Worm (Caenorhabditis elegans): ENCODE measurements around the gene Y45F3A.9.

Gene Y45F3A.9

DNA sequence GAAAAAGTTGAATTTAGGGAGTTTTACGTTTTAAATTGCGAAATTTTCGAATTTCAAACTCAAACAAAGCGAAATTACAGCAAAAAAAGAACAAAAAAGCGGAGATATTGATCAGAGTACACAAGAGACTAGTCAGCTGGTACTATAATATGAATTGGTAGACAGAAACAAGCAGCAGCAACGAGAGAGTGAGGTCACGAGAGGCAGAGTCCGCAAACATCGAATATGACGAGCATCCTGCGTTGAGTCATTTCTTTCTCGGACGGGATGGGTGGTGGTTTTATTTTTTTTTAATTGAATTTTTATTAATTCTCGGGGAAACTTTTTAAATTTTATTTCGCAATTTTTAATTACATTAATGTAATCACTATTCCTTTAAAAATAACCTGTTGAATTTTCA lies 4.7 kb upstream of the Y45F3A.9 start (continued):
- no peak for TF ChIP-seq Y95B8A.8 (GFP tag; IDR thresholded peaks at IDR 0.05)
- TF ChIP-seq F37B4.10 (GFP tag; IDR thresholded peaks at IDR 0.05) = no peak
- TF ChIP-seq F39B2.1 (GFP tag; IDR thresholded peaks at IDR 0.05) = no peak
- TF ChIP-seq mxl-1 (tag; optimal IDR thresholded peaks at IDR 0.05) = no peak
- no peak for TF ChIP-seq efl-1 (GFP tag; optimal IDR thresholded peaks at IDR 0.05)
- no peak for TF ChIP-seq snpc-1.1 (tag; optimal IDR thresholded peaks at IDR 0.05; ENCODE audit: insufficient read depth)
- TF ChIP-seq lin-54 (GFP tag; optimal IDR thresholded peaks at IDR 0.05) = peak; percentile 28
- TF ChIP-seq rcor-1 (GFP tag; IDR thresholded peaks at IDR 0.05) = peak; percentile 7; the same call in 1 of the 2 replicates
- TF ChIP-seq sea-2 (GFP tag; IDR thresholded peaks at IDR 0.05) = no peak
- no peak for TF ChIP-seq F55B11.4 (tag; optimal IDR thresholded peaks at IDR 0.05; ENCODE audit: borderline replicate concordance, insufficient read depth)
- no peak for TF ChIP-seq nfya-2 (GFP tag; IDR thresholded peaks at IDR 0.05)
- no peak for TF ChIP-seq hmg-20 (GFP tag; IDR thresholded peaks at IDR 0.05)
- TF ChIP-seq F52B5.7 (tag; optimal IDR thresholded peaks at IDR 0.05) = no peak
- no peak for TF ChIP-seq ZK185.1 (tag; optimal IDR thresholded peaks at IDR 0.05; ENCODE audit: poor library complexity, severe bottlenecking)
- no peak for TF ChIP-seq F57C9.4 (tag; optimal IDR thresholded peaks at IDR 0.05)
- TF ChIP-seq C06A6.2 (GFP tag; conservative IDR thresholded peaks at IDR 0.05) = no peak
- 0 out of 2 replicates have a peak, but pooled peaks have one; percentile 28 for TF ChIP-seq B0336.3 (GFP tag; IDR thresholded peaks at IDR 0.05)
- no peak for TF ChIP-seq B0035.1 (tag; optimal IDR thresholded peaks at IDR 0.05)
- no peak for TF ChIP-seq nhr-90 (tag; optimal IDR thresholded peaks at IDR 0.05)
- no peak for TF ChIP-seq B0261.1 (tag; optimal IDR thresholded peaks at IDR 0.05)
- peak; percentile 70 for TF ChIP-seq mcd-1 (GFP tag; IDR thresholded peaks at IDR 0.05)
- TF ChIP-seq D2030.7 (GFP tag; IDR thresholded peaks at IDR 0.05) = no peak
- no peak for TF ChIP-seq him-1 (tag; optimal IDR thresholded peaks at IDR 0.05)
- TF ChIP-seq dpl-1 (GFP tag; optimal IDR thresholded peaks at IDR 0.05) = no peak
- TF ChIP-seq ama-1 (optimal IDR thresholded peaks at IDR 0.05) = no peak
- no peak for TF ChIP-seq ama-1 (GFP tag; optimal IDR thresholded peaks at IDR 0.05)
- TF ChIP-seq sptf-2 (GFP tag; optimal IDR thresholded peaks at IDR 0.05) = no peak
- TF ChIP-seq die-1 (tag; optimal IDR thresholded peaks at IDR 0.05) = no peak
- TF ChIP-seq madf-8 (GFP tag; conservative IDR thresholded peaks at IDR 0.05) = no peak
- no peak for TF ChIP-seq ceh-79 (tag; optimal IDR thresholded peaks at IDR 0.05)
- no peak for TF ChIP-seq F22D6.2 (tag; optimal IDR thresholded peaks at IDR 0.05)
- TF ChIP-seq ccch-3 (GFP tag; optimal IDR thresholded peaks at IDR 0.05) = no peak
- TF ChIP-seq egrh-3 (GFP tag; IDR thresholded peaks at IDR 0.05) = no peak
- no peak for TF ChIP-seq tbx-9 (tag; optimal IDR thresholded peaks at IDR 0.05; ENCODE audit: borderline replicate concordance)
- no peak for TF ChIP-seq dox-1 (GFP tag; IDR thresholded peaks at IDR 0.05)
- no peak for TF ChIP-seq dpff-1 (tag; optimal IDR thresholded peaks at IDR 0.05)
- peak; percentile 56 for TF ChIP-seq lin-40 (tag; optimal IDR thresholded peaks at IDR 0.05)
- no peak for TF ChIP-seq ztf-3 (GFP tag; optimal IDR thresholded peaks at IDR 0.05)
- no peak for TF ChIP-seq nfya-1 (tag; optimal IDR thresholded peaks at IDR 0.05; ENCODE audit: borderline replicate concordance, insufficient read depth)
- TF ChIP-seq let-526 (GFP tag; IDR thresholded peaks at IDR 0.05) = no peak
- no peak for TF ChIP-seq ztf-6 (GFP tag; IDR thresholded peaks at IDR 0.05)
- TF ChIP-seq hrde-1 (tag; optimal IDR thresholded peaks at IDR 0.05; ENCODE audit: borderline replicate concordance) = no peak
- TF ChIP-seq tbp1 (GFP tag; optimal IDR thresholded peaks at IDR 0.05) = peak; percentile 1
- no peak for TF ChIP-seq atf-7 (tag; optimal IDR thresholded peaks at IDR 0.05)
- no peak for TF ChIP-seq egl-18 (GFP tag; IDR thresholded peaks at IDR 0.05)
- no peak for TF ChIP-seq sdz-38 (tag; optimal IDR thresholded peaks at IDR 0.05)
- no peak for TF ChIP-seq cebp-2 (GFP tag; IDR thresholded peaks at IDR 0.05)
- TF ChIP-seq lin-26 (GFP tag; IDR thresholded peaks at IDR 0.05) = no peak
- TF ChIP-seq hlh-12 (tag; optimal IDR thresholded peaks at IDR 0.05) = no peak
- TF ChIP-seq unc-62 (GFP tag; optimal IDR thresholded peaks at IDR 0.05) = no peak
- no peak for TF ChIP-seq ztf-28 (GFP tag; IDR thresholded peaks at IDR 0.05)

Data from whole organism, young adult.